Fruit fly (Drosophila melanogaster): ENCODE data around the gene Naa15-16.

Naa15-16 gene

dm6 chrX:19491984-19492584 is 12.3 kb downstream of the Naa15-16 start, which contains the start of the genes pcm and ND-18 (continued):
- no peak for TF ChIP-seq CG17802 (tag; optimal IDR thresholded peaks at IDR 0.05)
- TF ChIP-seq lola (GFP tag; optimal IDR thresholded peaks at IDR 0.05) = no peak
- peak; percentile 35 for TF ChIP-seq phol (tag; optimal IDR thresholded peaks at IDR 0.05)
- no peak for TF ChIP-seq CG18011 (GFP tag; optimal IDR thresholded peaks at IDR 0.05)
- peak; percentile 32 for TF ChIP-seq CG4617 (GFP tag; optimal IDR thresholded peaks at IDR 0.05; ENCODE audit: borderline replicate concordance)
- no peak for TF ChIP-seq crc (GFP tag; optimal IDR thresholded peaks at IDR 0.05)
- TF ChIP-seq vnd (GFP tag; IDR thresholded peaks at IDR 0.05; ENCODE audit: partially characterized antibody) = no peak
- TF ChIP-seq pnt (GFP tag; optimal IDR thresholded peaks at IDR 0.05) = no peak
- TF ChIP-seq CG11247 (GFP tag; IDR thresholded peaks at IDR 0.05) = no peak
- TF ChIP-seq CG7556 (GFP tag; optimal IDR thresholded peaks at IDR 0.05) = no peak
- TF ChIP-seq chn (GFP tag; optimal IDR thresholded peaks at IDR 0.05) = no peak
- TF ChIP-seq CG11695 (GFP tag; IDR thresholded peaks at IDR 0.05) = no peak
- TF ChIP-seq lab (GFP tag; optimal IDR thresholded peaks at IDR 0.05) = no peak
- TF ChIP-seq CG2875 (GFP tag; optimal IDR thresholded peaks at IDR 0.05) = no peak
- peak; percentile 21 for TF ChIP-seq Ets65A (GFP tag)
- TF ChIP-seq oc (tag; optimal IDR thresholded peaks at IDR 0.05) = no peak
- no peak for TF ChIP-seq ab (GFP tag; optimal IDR thresholded peaks at IDR 0.05)
- TF ChIP-seq slou (GFP tag; optimal IDR thresholded peaks at IDR 0.05) = no peak
- no peak for TF ChIP-seq ato (GFP tag; IDR thresholded peaks at IDR 0.05; ENCODE audit: partially characterized antibody)
- TF ChIP-seq Dip3 (GFP tag; optimal IDR thresholded peaks at IDR 0.05) = no peak
- no peak for TF ChIP-seq CG15696 (tag; optimal IDR thresholded peaks at IDR 0.05)
- TF ChIP-seq CG10209 (GFP tag; optimal IDR thresholded peaks at IDR 0.05) = no peak
- no peak for TF ChIP-seq prd (optimal IDR thresholded peaks at IDR 0.05)
- TF ChIP-seq prd (GFP tag; IDR thresholded peaks at IDR 0.05) = no peak
- TF ChIP-seq ap (GFP tag; IDR thresholded peaks at IDR 0.05) = no peak
- 0 out of 2 replicates have a peak, but pooled peaks have one; percentile 11 for TF ChIP-seq hbn (GFP tag; IDR thresholded peaks at IDR 0.05; ENCODE audit: partially characterized antibody)
- no peak for TF ChIP-seq Nf-YC (tag; optimal IDR thresholded peaks at IDR 0.05)
- TF ChIP-seq Dip2 (GFP tag; IDR thresholded peaks at IDR 0.05) = no peak
- TF ChIP-seq CG4854 (GFP tag; optimal IDR thresholded peaks at IDR 0.05) = no peak
- TF ChIP-seq Bgb (GFP tag; IDR thresholded peaks at IDR 0.05; ENCODE audit: partially characterized antibody) = peak; percentile 6; the same call in 1 of the 2 replicates
- no peak for TF ChIP-seq eyg (GFP tag; optimal IDR thresholded peaks at IDR 0.05)
- no peak for TF ChIP-seq grau (tag; optimal IDR thresholded peaks at IDR 0.05)
- TF ChIP-seq CG2199 (GFP tag; IDR thresholded peaks at IDR 0.05) = no peak
- TF ChIP-seq CG9932 (GFP tag; IDR thresholded peaks at IDR 0.05) = no peak
- TF ChIP-seq cas (GFP tag; IDR thresholded peaks at IDR 0.05) = no peak
- TF ChIP-seq mld (GFP tag; IDR thresholded peaks at IDR 0.05; ENCODE audit: partially characterized antibody) = no peak
- no peak for TF ChIP-seq CG11093 (GFP tag; IDR thresholded peaks at IDR 0.05)
- TF ChIP-seq CG5180 (GFP tag; optimal IDR thresholded peaks at IDR 0.05) = no peak
- no peak for TF ChIP-seq gcm2 (GFP tag; optimal IDR thresholded peaks at IDR 0.05)
- TF ChIP-seq Dek (tag; optimal IDR thresholded peaks at IDR 0.05) = no peak

dm6 chrX:19494285-19494684 is 14.5 kb downstream of the Naa15-16 start, which contains the start of gene CG12204:
Gene CG12204 (minus strand): TSS chrX:19494401.
- peak; percentile 34 for TF ChIP-seq her (GFP tag; optimal IDR thresholded peaks at IDR 0.05)
- TF ChIP-seq Dbx (GFP tag; IDR thresholded peaks at IDR 0.05) = 0 out of 3 replicates have a peak, but pooled peaks have one; percentile 40
- TF ChIP-seq CG4820 (GFP tag; optimal IDR thresholded peaks at IDR 0.05) = no peak
- no peak for TF ChIP-seq CG1233 (GFP tag; optimal IDR thresholded peaks at IDR 0.05)
- no peak for TF ChIP-seq CG30431 (GFP tag; optimal IDR thresholded peaks at IDR 0.05)
- peak; percentile 43; the same call in 1 of the 2 replicates for TF ChIP-seq CG3847 (GFP tag; IDR thresholded peaks at IDR 0.05)
- TF ChIP-seq phol (tag; optimal IDR thresholded peaks at IDR 0.05) = no peak
- no peak for TF ChIP-seq Max (GFP tag; optimal IDR thresholded peaks at IDR 0.05)
- no peak for TF ChIP-seq HmgD (GFP tag; optimal IDR thresholded peaks at IDR 0.05)
- TF ChIP-seq trem (tag; optimal IDR thresholded peaks at IDR 0.05) = no peak
- TF ChIP-seq CG12744 (GFP tag; optimal IDR thresholded peaks at IDR 0.05) = no peak
- TF ChIP-seq CG34224 (GFP tag; IDR thresholded peaks at IDR 0.05; ENCODE audit: partially characterized antibody) = no peak
- TF ChIP-seq abd-A (tag; optimal IDR thresholded peaks at IDR 0.05) = no peak
- no peak for TF ChIP-seq CkIIα-i1 (GFP tag; IDR thresholded peaks at IDR 0.05)

Measured in whole organism, embryonic.